Fruit fly (Drosophila melanogaster) whole organism, embryonic: ENCODE measurements around the gene mRpL12.

Experiments
- Atf3 ChIP-seq: fragments of 200-800 bp; sonication (Bioruptor generic); optimal IDR thresholded peaks from 3 replicates; lab custom pipeline; 2016; ENCODE audit warnings: missing biosample characterization, missing genetic modification characterization
- B-H1 ChIP-seq: fragments of 200-800 bp; sonication (Bioruptor generic); IDR thresholded peaks from 3 replicates; pipeline ENCODE4 v1.3.6; 2022; ENCODE audit warnings: missing biosample characterization, missing genetic modification characterization
- B-H2 ChIP-seq: fragments of 200-800 bp; sonication (Bioruptor generic); optimal IDR thresholded peaks from 2 replicates; lab custom pipeline; 2018; ENCODE audit warnings: missing biosample characterization, mild to moderate bottlenecking, missing genetic modification characterization
- Bteb2 ChIP-seq: fragments of 200-800 bp; sonication (Bioruptor generic); optimal IDR thresholded peaks from 2 replicates; lab custom pipeline; 2016; ENCODE audit warnings: missing biosample characterization, missing genetic modification characterization
- CG10979 ChIP-seq: fragments of 200-800 bp; sonication (Bioruptor generic); optimal IDR thresholded peaks from 2 replicates; lab custom pipeline; 2018; ENCODE audit warnings: missing biosample characterization, mild to moderate bottlenecking, missing genetic modification characterization, moderate library complexity
- CG11093 ChIP-seq: fragments of 200-800 bp; sonication (Bioruptor generic); IDR thresholded peaks from 3 replicates; pipeline ENCODE4 v1.3.6; 2022; ENCODE audit warnings: missing biosample characterization, missing genetic modification characterization
- CG15601 ChIP-seq: fragments of 200-800 bp; sonication (Bioruptor generic); optimal IDR thresholded peaks from 3 replicates; lab custom pipeline; 2019; ENCODE audit warnings: missing biosample characterization, mild to moderate bottlenecking, missing genetic modification characterization, moderate library complexity
- CG1603 ChIP-seq: fragments of 200-800 bp; sonication (Bioruptor generic); optimal IDR thresholded peaks from 2 replicates; lab custom pipeline; 2019; ENCODE audit warnings: missing biosample characterization, mild to moderate bottlenecking, missing genetic modification characterization, moderate library complexity
- CG16813 ChIP-seq: fragments of 200-800 bp; sonication (Bioruptor generic); IDR thresholded peaks from 3 replicates; pipeline ENCODE4 v1.3.6; 2022; ENCODE audit warnings: missing biosample characterization, missing genetic modification characterization; ENCODE audit not compliant: partially characterized antibody
- CG17361 ChIP-seq: fragments of 200-800 bp; sonication (Bioruptor generic); IDR thresholded peaks from 3 replicates; pipeline ENCODE4 v1.3.6; 2022; ENCODE audit warnings: missing biosample characterization, missing genetic modification characterization
- CG2889 ChIP-seq: fragments of 200-800 bp; sonication (Bioruptor generic); IDR thresholded peaks from 3 replicates; pipeline ENCODE4 v1.3.6; 2022; ENCODE audit warnings: missing biosample characterization, missing genetic modification characterization
- CG3065 ChIP-seq: fragments of 200-800 bp; sonication (Bioruptor generic); optimal IDR thresholded peaks from 2 replicates; lab custom pipeline; 2016; ENCODE audit warnings: missing biosample characterization, missing genetic modification characterization
- CG32532 ChIP-seq: fragments of 200-800 bp; sonication (Bioruptor generic); IDR thresholded peaks from 2 replicates; pipeline ENCODE4 v1.3.6; 2022; ENCODE audit warnings: missing biosample characterization, missing genetic modification characterization
- CG32772 ChIP-seq: fragments of 200-800 bp; sonication (Bioruptor generic); IDR thresholded peaks from 2 replicates; pipeline ENCODE4 v1.3.6; 2022; ENCODE audit warnings: missing biosample characterization, missing genetic modification characterization
- CG4424 ChIP-seq: fragments of 200-800 bp; sonication (Bioruptor generic); optimal IDR thresholded peaks from 3 replicates; lab custom pipeline; 2016; ENCODE audit warnings: missing biosample characterization, missing genetic modification characterization
- CG4707 ChIP-seq: fragments of 200-800 bp; sonication (Bioruptor generic); optimal IDR thresholded peaks from 2 replicates; lab custom pipeline; 2018; ENCODE audit warnings: missing biosample characterization, mild to moderate bottlenecking, missing genetic modification characterization, moderate library complexity
- CG5953 ChIP-seq: fragments of 200-800 bp; sonication (Bioruptor generic); IDR thresholded peaks from 2 replicates; pipeline ENCODE4 v1.3.6; 2022; ENCODE audit warnings: missing biosample characterization, missing genetic modification characterization
- CG6791 ChIP-seq: fragments of 200-800 bp; sonication (Bioruptor generic); IDR thresholded peaks from 3 replicates; pipeline ENCODE4 v1.3.6; 2022; ENCODE audit warnings: missing biosample characterization, missing genetic modification characterization; ENCODE audit not compliant: partially characterized antibody
- CG7928 ChIP-seq: fragments of 200-800 bp; sonication (Bioruptor generic); optimal IDR thresholded peaks from 2 replicates; lab custom pipeline; 2017; ENCODE audit warnings: missing biosample characterization, mild to moderate bottlenecking, missing genetic modification characterization
- CG9437 ChIP-seq: fragments of 200-800 bp; sonication (Bioruptor generic); optimal IDR thresholded peaks from 2 replicates; lab custom pipeline; 2018; ENCODE audit warnings: missing biosample characterization, mild to moderate bottlenecking, missing genetic modification characterization
- CoRest ChIP-seq: fragments of 200-800 bp; sonication (Bioruptor generic); optimal IDR thresholded peaks from 3 replicates; lab custom pipeline; 2018; ENCODE audit warnings: missing biosample characterization, mild to moderate bottlenecking, missing genetic modification characterization, moderate library complexity
- CrebB ChIP-seq: fragments of 200-800 bp; sonication (Bioruptor generic); optimal IDR thresholded peaks from 3 replicates; lab custom pipeline; 2018; ENCODE audit warnings: missing biosample characterization, mild to moderate bottlenecking, missing genetic modification characterization
- Dek ChIP-seq: fragments of 200-800 bp; sonication (Bioruptor generic); optimal IDR thresholded peaks from 3 replicates; lab custom pipeline; 2019; ENCODE audit warnings: missing biosample characterization, mild to moderate bottlenecking, missing genetic modification characterization, moderate library complexity
- HLH54F ChIP-seq: fragments of 200-800 bp; sonication (Bioruptor generic); optimal IDR thresholded peaks from 3 replicates; lab custom pipeline; 2016; ENCODE audit warnings: missing biosample characterization, missing genetic modification characterization
- Hr78 ChIP-seq, 2 experiments: fragments of 200-800 bp in 1 of 2; fragments of >200 bp in 1 of 2; sonication (Bioruptor generic) in 1 of 2; optimal IDR thresholded peaks; 2 replicates each; lab custom pipeline; 2017 to 2019; ENCODE audit warnings: missing biosample characterization in 2 of 2, missing genetic modification characterization in 2 of 2, mild to moderate bottlenecking in 1 of 2, moderate library complexity in 1 of 2
- Hsf ChIP-seq: fragments of 200-800 bp; sonication (Bioruptor generic); optimal IDR thresholded peaks from 3 replicates; lab custom pipeline; 2016; ENCODE audit warnings: missing biosample characterization, missing genetic modification characterization
- Med ChIP-seq: fragments of 200-800 bp; sonication (Bioruptor generic); peaks from one replicate; lab custom pipeline; 2016; ENCODE audit warnings: missing biosample characterization, missing genetic modification characterization, mild to moderate bottlenecking, inconsistent platforms, moderate library complexity
- Nf-YA ChIP-seq: fragments of 200-800 bp; sonication (Bioruptor generic); IDR thresholded peaks from 2 replicates; pipeline ENCODE4 v1.3.6; 2022; ENCODE audit warnings: missing biosample characterization, missing genetic modification characterization
- Optix ChIP-seq: fragments of 200-800 bp; sonication (Bioruptor generic); IDR thresholded peaks from 3 replicates; pipeline ENCODE4 v1.3.6; 2022; ENCODE audit warnings: missing biosample characterization, missing genetic modification characterization
- PHDP ChIP-seq: fragments of 200-800 bp; sonication (Bioruptor generic); optimal IDR thresholded peaks from 3 replicates; lab custom pipeline; 2018; ENCODE audit warnings: missing biosample characterization, mild to moderate bottlenecking, missing genetic modification characterization, moderate library complexity
- Side ChIP-seq: fragments of 200-800 bp; sonication (Bioruptor generic); optimal IDR thresholded peaks from 2 replicates; lab custom pipeline; 2016; ENCODE audit warnings: missing biosample characterization, missing genetic modification characterization
- Six4 ChIP-seq: fragments of 200-800 bp; sonication (Bioruptor generic); optimal IDR thresholded peaks from 2 replicates; lab custom pipeline; 2016; ENCODE audit warnings: missing biosample characterization, missing genetic modification characterization
- Xbp1 ChIP-seq: fragments of 200-800 bp; sonication (Bioruptor generic); optimal IDR thresholded peaks from 3 replicates; lab custom pipeline; 2016; ENCODE audit warnings: missing biosample characterization, mild to moderate bottlenecking, missing genetic modification characterization
- aop ChIP-seq: fragments of 200-800 bp; sonication (Bioruptor generic); IDR thresholded peaks from 2 replicates; pipeline ENCODE4 v1.3.6; 2022; ENCODE audit warnings: missing biosample characterization, missing genetic modification characterization
- ap ChIP-seq: fragments of 200-800 bp; sonication (Bioruptor generic); IDR thresholded peaks from 2 replicates; pipeline ENCODE4 v1.3.6; 2022; ENCODE audit warnings: missing biosample characterization, missing genetic modification characterization
- ara ChIP-seq: fragments of 200-800 bp; sonication (Bioruptor generic); IDR thresholded peaks from 2 replicates; pipeline ENCODE4 v1.3.6; 2022; ENCODE audit warnings: missing biosample characterization, missing genetic modification characterization
- caup ChIP-seq: fragments of 200-800 bp; sonication (Bioruptor generic); optimal IDR thresholded peaks from 3 replicates; lab custom pipeline; 2017; ENCODE audit warnings: missing biosample characterization, mild to moderate bottlenecking, missing genetic modification characterization, moderate library complexity; ENCODE audit not compliant: severe bottlenecking
- chn ChIP-seq: fragments of 200-800 bp; sonication (Bioruptor generic); optimal IDR thresholded peaks from 2 replicates; lab custom pipeline; 2016; ENCODE audit warnings: missing biosample characterization, missing genetic modification characterization
- dati ChIP-seq: fragments of 200-800 bp; sonication (Bioruptor generic); IDR thresholded peaks from 2 replicates; pipeline ENCODE4 v1.3.6; 2022; ENCODE audit warnings: missing biosample characterization, missing genetic modification characterization
- dmrt11E ChIP-seq: fragments of 200-800 bp; sonication (Bioruptor generic); optimal IDR thresholded peaks from 3 replicates; lab custom pipeline; 2018; ENCODE audit warnings: missing biosample characterization, mild to moderate bottlenecking, missing genetic modification characterization, moderate library complexity
- en ChIP-seq: fragments of 200-800 bp; sonication (Bioruptor generic); optimal IDR thresholded peaks from 2 replicates; lab custom pipeline; 2016; ENCODE audit warnings: missing biosample characterization, missing genetic modification characterization
- gem ChIP-seq: fragments of 200-800 bp; sonication (Bioruptor generic); optimal IDR thresholded peaks from 2 replicates; lab custom pipeline; 2019; ENCODE audit warnings: missing biosample characterization, mild to moderate bottlenecking, missing genetic modification characterization, moderate library complexity
- h ChIP-seq: fragments of >200 bp; optimal IDR thresholded peaks from 2 replicates; lab custom pipeline; 2017
- nerfin-2 ChIP-seq: fragments of 200-800 bp; sonication (Bioruptor generic); IDR thresholded peaks from 2 replicates; pipeline ENCODE4 v1.3.6; 2022; ENCODE audit warnings: missing biosample characterization, missing genetic modification characterization; ENCODE audit not compliant: partially characterized antibody
- ranshi ChIP-seq: fragments of 200-800 bp; sonication (Bioruptor generic); IDR thresholded peaks from 2 replicates; pipeline ENCODE4 v1.3.6; 2022; ENCODE audit warnings: missing biosample characterization, missing genetic modification characterization
- row ChIP-seq: fragments of 200-800 bp; sonication (Bioruptor generic); IDR thresholded peaks from 3 replicates; pipeline ENCODE4 v1.3.6; 2022; ENCODE audit warnings: missing biosample characterization, missing genetic modification characterization
- sd ChIP-seq: fragments of 200-800 bp; sonication (Bioruptor generic); optimal IDR thresholded peaks from 3 replicates; lab custom pipeline; 2018; ENCODE audit warnings: missing biosample characterization, mild to moderate bottlenecking, missing genetic modification characterization, moderate library complexity
- tgo ChIP-seq: fragments of 200-800 bp; sonication (Bioruptor generic); IDR thresholded peaks from 3 replicates; pipeline ENCODE4 v1.3.6; 2022; ENCODE audit warnings: missing biosample characterization, missing genetic modification characterization
- tup ChIP-seq: fragments of 200-800 bp; sonication (Bioruptor generic); optimal IDR thresholded peaks from 2 replicates; lab custom pipeline; 2016; ENCODE audit warnings: missing biosample characterization, mild to moderate bottlenecking, missing genetic modification characterization, moderate library complexity
- zfh1 ChIP-seq: fragments of 200-800 bp; sonication (Bioruptor generic); IDR thresholded peaks from 3 replicates; pipeline ENCODE4 v1.3.6; 2022; ENCODE audit warnings: missing biosample characterization, missing genetic modification characterization

Gene mRpL12

DNA sequence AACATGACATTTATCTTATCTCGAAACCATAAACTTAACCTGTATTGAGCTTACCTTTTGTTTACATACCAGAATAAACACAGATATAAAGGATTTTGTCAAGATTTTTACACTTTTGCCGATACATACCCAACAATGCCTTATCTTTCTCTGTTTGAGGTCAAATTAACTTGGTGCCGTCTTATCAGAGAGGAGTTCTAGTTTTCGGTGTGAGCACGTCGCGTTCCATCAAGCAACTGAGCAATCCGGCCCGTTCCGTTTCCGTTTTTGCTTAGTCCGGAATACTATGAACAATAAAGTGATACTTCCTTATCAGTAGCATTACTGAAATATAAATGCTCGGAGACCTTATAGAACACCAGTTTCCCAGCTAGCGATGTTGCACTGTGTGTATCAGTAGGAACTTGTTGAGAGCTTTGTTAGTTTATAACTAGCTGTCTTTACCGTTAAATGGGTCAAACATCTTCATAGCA lies 29.3 kb downstream of the mRpL12 start, which contains the start of gene Galk (continued):
- TF ChIP-seq Bteb2 (GFP tag; lab: Kevin White, UChicago) (peak; percentile 17), zfh1 (peak; percentile 53; the same call in 2 of the 3 replicates), Six4 (GFP tag; lab: Kevin White, UChicago) (peak; percentile 18), CG32532 (GFP tag; lab: Robert Waterston, UW) (peak; percentile 92), Xbp1 (GFP tag; lab: Kevin White, UChicago) (peak; percentile 61), HLH54F (GFP tag; lab: Kevin White, UChicago) (peak; percentile 56), nerfin-2 (GFP tag; lab: Robert Waterston, UW) (no peak), CG2889 (GFP tag; lab: Robert Waterston, UW) (peak; percentile 70; the same call in 1 of the 3 replicates), CG15601 (tag; lab: Kevin White, UChicago) (peak; percentile 82), Hr78 (GFP tag; optimal IDR thresholded peaks at IDR 0.05; lab: Kevin White, UChicago) (peak in 1 of 2 experiments; percentile 86), dati (GFP tag; lab: Robert Waterston, UW) (0 out of 2 replicates have a peak, but pooled peaks have one; percentile 30), Side (GFP tag; lab: Kevin White, UChicago) (peak; percentile 66), gem (tag; lab: Kevin White, UChicago) (no peak), en (GFP tag; lab: Kevin White, UChicago) (no peak), Nf-YA (GFP tag; lab: Robert Waterston, UW) (0 out of 2 replicates have a peak, but pooled peaks have one; percentile 40), aop (GFP tag; lab: Robert Waterston, UW) (peak; percentile 74; the same call in 1 of the 2 replicates), B-H1 (GFP tag; lab: Robert Waterston, UW) (peak; percentile 58), B-H2 (peak; percentile 48), CG32772 (GFP tag; lab: Robert Waterston, UW) (peak; percentile 50), CG16813 (GFP tag; lab: Robert Waterston, UW) (no peak), Atf3 (GFP tag; lab: Kevin White, UChicago) (peak; percentile 5), CG11093 (GFP tag; lab: Robert Waterston, UW) (no peak), Dek (tag; lab: Kevin White, UChicago) (peak; percentile 43), tup (GFP tag; lab: Kevin White, UChicago) (peak; percentile 39), Med (peak; percentile 94), chn (GFP tag; lab: Kevin White, UChicago) (peak; percentile 12), CG3065 (GFP tag; lab: Kevin White, UChicago) (no peak), ap (0 out of 2 replicates have a peak, but pooled peaks have one; percentile 24), PHDP (peak; percentile 52), dmrt11E (tag; lab: Kevin White, UChicago) (no peak), CoRest (tag; lab: Kevin White, UChicago) (no peak), CG7928 (GFP tag; lab: Kevin White, UChicago) (no peak), CG10979 (no peak), caup (GFP tag; lab: Kevin White, UChicago) (peak; percentile 65), CG5953 (GFP tag; lab: Robert Waterston, UW) (peak; percentile 50; the same call in 1 of the 2 replicates), CG1603 (tag; lab: Kevin White, UChicago) (no peak), ranshi (GFP tag; lab: Robert Waterston, UW) (peak; percentile 59; the same call in 1 of the 2 replicates), tgo (peak; percentile 66; the same call in 2 of the 3 replicates), row (peak; percentile 92), CrebB (tag; lab: Kevin White, UChicago) (peak; percentile 70), CG9437 (GFP tag; lab: Kevin White, UChicago) (peak; percentile 40), ara (GFP tag; lab: Robert Waterston, UW) (no peak; the same call in 1 of the 2 replicates), Optix (GFP tag; lab: Robert Waterston, UW) (peak; percentile 49; the same call in 1 of the 3 replicates), h (no peak), CG6791 (GFP tag; lab: Robert Waterston, UW) (no peak), CG4424 (peak; percentile 3), CG4707 (GFP tag; lab: Kevin White, UChicago) (peak; percentile 53), CG17361 (GFP tag; lab: Robert Waterston, UW) (no peak; the same call in 2 of the 3 replicates), Hsf (GFP tag; lab: Kevin White, UChicago) (peak; percentile 10), sd (tag; lab: Kevin White, UChicago) (peak; percentile 77)
